Worm (Caenorhabditis elegans): Measurements from ENCODE around the gene sul-2.

DNA sequence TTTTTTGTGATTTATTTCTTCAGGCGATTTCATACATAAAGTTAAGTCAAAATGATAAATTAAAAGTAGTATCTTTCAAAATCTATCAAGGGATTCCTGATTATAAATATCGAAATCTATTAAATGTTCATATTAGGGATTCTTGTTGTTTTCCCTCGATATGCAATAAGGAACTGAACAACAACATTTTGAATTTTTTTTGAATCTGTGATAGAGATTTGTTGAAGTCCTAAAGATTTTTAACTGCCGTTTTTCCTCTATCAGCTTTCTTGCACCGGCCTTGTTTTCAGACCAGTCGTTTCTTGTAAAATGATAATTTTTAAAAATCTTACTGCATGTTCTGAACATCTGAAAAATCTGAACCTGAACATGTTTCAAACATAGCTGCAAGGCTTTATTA is 1.8 kb upstream of the sul-2 start:
- TF ChIP-seq ztf-29 (GFP tag; IDR thresholded peaks at IDR 0.05) (no peak), med-1 (GFP tag; optimal IDR thresholded peaks at IDR 0.05; ENCODE audit: insufficient read depth) (no peak), klf-2 (GFP tag; conservative IDR thresholded peaks at IDR 0.05) (no peak), cog-1 (tag; optimal IDR thresholded peaks at IDR 0.05) (no peak), T22C8.4 (GFP tag; IDR thresholded peaks at IDR 0.05) (no peak), ztf-23 (GFP tag; IDR thresholded peaks at IDR 0.05) (no peak), flt-1 (GFP tag; IDR thresholded peaks at IDR 0.05) (no peak), tab-1 (GFP tag; IDR thresholded peaks at IDR 0.05) (no peak), ref-1 (GFP tag; conservative IDR thresholded peaks at IDR 0.05) (no peak)

Measured in whole organism, midembryonic.